Fruit fly (Drosophila melanogaster) whole organism, embryonic: ENCODE results near the gene mRpS26.
A peak's percentile ranks its signal among the peaks of the same experiment; 100 is the strongest.

Experiments
- Bteb2 ChIP-seq: fragments of 200-800 bp; sonication (Bioruptor generic); optimal IDR thresholded peaks from 2 replicates; lab custom pipeline; 2016; ENCODE audit warnings: missing biosample characterization, missing genetic modification characterization
- CG10267 ChIP-seq: fragments of 200-800 bp; sonication (Bioruptor generic); optimal IDR thresholded peaks from 2 replicates; lab custom pipeline; 2018; ENCODE audit warnings: missing biosample characterization, mild to moderate bottlenecking, missing genetic modification characterization, moderate library complexity
- CG10274 ChIP-seq: fragments of 200-800 bp; sonication (Bioruptor generic); optimal IDR thresholded peaks from 3 replicates; lab custom pipeline; 2017; ENCODE audit warnings: missing biosample characterization, mild to moderate bottlenecking, missing genetic modification characterization
- CG11247 ChIP-seq: fragments of 200-800 bp; sonication (Bioruptor generic); IDR thresholded peaks from 2 replicates; pipeline ENCODE4 v1.3.6; 2022; ENCODE audit warnings: missing biosample characterization, missing genetic modification characterization
- CG13775 ChIP-seq: fragments of 200-800 bp; sonication (Bioruptor generic); optimal IDR thresholded peaks from 3 replicates; lab custom pipeline; 2017; ENCODE audit warnings: missing biosample characterization, mild to moderate bottlenecking, missing genetic modification characterization
- CG14860 ChIP-seq: fragments of 200-800 bp; sonication (Bioruptor generic); IDR thresholded peaks from 3 replicates; pipeline ENCODE4 v1.3.6; 2022; ENCODE audit warnings: missing biosample characterization, missing genetic modification characterization; ENCODE audit not compliant: partially characterized antibody
- CG1529 ChIP-seq: fragments of 200-800 bp; sonication (Bioruptor generic); optimal IDR thresholded peaks from 3 replicates; lab custom pipeline; 2018; ENCODE audit warnings: missing biosample characterization, missing genetic modification characterization
- CG15514 ChIP-seq: fragments of 200-800 bp; sonication (Bioruptor generic); optimal IDR thresholded peaks from 3 replicates; lab custom pipeline; 2017; ENCODE audit warnings: missing biosample characterization, missing genetic modification characterization, mild to moderate bottlenecking, moderate library complexity, missing genetic modification reagents
- CG1603 ChIP-seq: fragments of 200-800 bp; sonication (Bioruptor generic); optimal IDR thresholded peaks from 2 replicates; lab custom pipeline; 2019; ENCODE audit warnings: missing biosample characterization, mild to moderate bottlenecking, missing genetic modification characterization, moderate library complexity
- CG18262 ChIP-seq: fragments of 200-800 bp; optimal IDR thresholded peaks from 3 replicates; lab custom pipeline; 2019; ENCODE audit warnings: missing biosample characterization, mild to moderate bottlenecking, missing genetic modification characterization, moderate library complexity
- CG2889 ChIP-seq: fragments of 200-800 bp; sonication (Bioruptor generic); IDR thresholded peaks from 3 replicates; pipeline ENCODE4 v1.3.6; 2022; ENCODE audit warnings: missing biosample characterization, missing genetic modification characterization
- CG3163 ChIP-seq: fragments of 200-800 bp; sonication (Bioruptor generic); optimal IDR thresholded peaks from 3 replicates; lab custom pipeline; 2016; ENCODE audit warnings: missing biosample characterization, missing genetic modification characterization
- CG33557 ChIP-seq: fragments of 200-800 bp; sonication (Bioruptor generic); optimal IDR thresholded peaks from 2 replicates; lab custom pipeline; 2019; ENCODE audit warnings: missing biosample characterization, mild to moderate bottlenecking, missing genetic modification characterization, moderate library complexity
- CG4424 ChIP-seq: fragments of 200-800 bp; sonication (Bioruptor generic); optimal IDR thresholded peaks from 3 replicates; lab custom pipeline; 2016; ENCODE audit warnings: missing biosample characterization, missing genetic modification characterization
- CG6689 ChIP-seq: fragments of 200-800 bp; sonication (Bioruptor generic); IDR thresholded peaks from 2 replicates; pipeline ENCODE4 v1.3.6; 2022; ENCODE audit warnings: missing biosample characterization, missing genetic modification characterization
- CG9727 ChIP-seq: fragments of 200-800 bp; sonication (Bioruptor generic); optimal IDR thresholded peaks from 3 replicates; lab custom pipeline; 2017; ENCODE audit warnings: missing biosample characterization, mild to moderate bottlenecking, missing genetic modification characterization
- CG9876 ChIP-seq: fragments of 200-800 bp; sonication (Bioruptor generic); optimal IDR thresholded peaks from 2 replicates; lab custom pipeline; 2016; ENCODE audit warnings: missing biosample characterization, missing genetic modification characterization
- D19A ChIP-seq: fragments of 200-800 bp; optimal IDR thresholded peaks from 3 replicates; lab custom pipeline; 2019; ENCODE audit warnings: missing biosample characterization, mild to moderate bottlenecking, missing genetic modification characterization, moderate library complexity
- Deaf1 ChIP-seq: fragments of 200-800 bp; optimal IDR thresholded peaks from 3 replicates; lab custom pipeline; 2019; ENCODE audit warnings: missing biosample characterization, mild to moderate bottlenecking, missing genetic modification characterization, moderate library complexity
- Dip3 ChIP-seq: fragments of 200-800 bp; sonication (Bioruptor generic); optimal IDR thresholded peaks from 3 replicates; lab custom pipeline; 2016; ENCODE audit warnings: missing biosample characterization, missing genetic modification characterization
- Doc3 ChIP-seq: fragments of 200-800 bp; sonication (Bioruptor generic); IDR thresholded peaks from 3 replicates; pipeline ENCODE4 v1.3.6; 2022; ENCODE audit warnings: missing biosample characterization, missing genetic modification characterization; ENCODE audit not compliant: partially characterized antibody
- Hr51 ChIP-seq, 2 experiments: fragments of 200-800 bp; sonication (Bioruptor generic); optimal IDR thresholded peaks; 2 replicates in 1 of 2; 3 replicates in 1 of 2; lab custom pipeline; 2016 to 2018; ENCODE audit warnings: missing biosample characterization in 2 of 2, missing genetic modification characterization in 2 of 2, mild to moderate bottlenecking in 1 of 2, moderate library complexity in 1 of 2
- Hr78 ChIP-seq, 2 experiments: fragments of 200-800 bp in 1 of 2; fragments of >200 bp in 1 of 2; sonication (Bioruptor generic) in 1 of 2; optimal IDR thresholded peaks; 2 replicates each; lab custom pipeline; 2017 to 2019; ENCODE audit warnings: missing biosample characterization in 2 of 2, missing genetic modification characterization in 2 of 2, mild to moderate bottlenecking in 1 of 2, moderate library complexity in 1 of 2
- Lpt ChIP-seq: fragments of >200 bp; optimal IDR thresholded peaks from 2 replicates; lab custom pipeline; 2018; ENCODE audit warnings: missing biosample characterization, missing genetic modification characterization
- Oli ChIP-seq: fragments of 200-800 bp; sonication (Bioruptor generic); optimal IDR thresholded peaks from 2 replicates; lab custom pipeline; 2018; ENCODE audit warnings: missing biosample characterization, mild to moderate bottlenecking, missing genetic modification characterization, moderate library complexity
- Side ChIP-seq: fragments of 200-800 bp; sonication (Bioruptor generic); optimal IDR thresholded peaks from 2 replicates; lab custom pipeline; 2016; ENCODE audit warnings: missing biosample characterization, missing genetic modification characterization
- Spps ChIP-seq: fragments of 200-800 bp; sonication (Bioruptor generic); optimal IDR thresholded peaks from 2 replicates; lab custom pipeline; 2018; ENCODE audit warnings: missing biosample characterization, mild to moderate bottlenecking, missing genetic modification characterization
- aop ChIP-seq: fragments of 200-800 bp; sonication (Bioruptor generic); IDR thresholded peaks from 2 replicates; pipeline ENCODE4 v1.3.6; 2022; ENCODE audit warnings: missing biosample characterization, missing genetic modification characterization
- az2 ChIP-seq: fragments of 200-800 bp; sonication (Bioruptor generic); optimal IDR thresholded peaks from 3 replicates; lab custom pipeline; 2016; ENCODE audit warnings: missing biosample characterization, missing genetic modification characterization
- da ChIP-seq: fragments of 200-800 bp; sonication (Bioruptor generic); optimal IDR thresholded peaks from 2 replicates; lab custom pipeline; 2016; ENCODE audit warnings: missing biosample characterization, missing genetic modification characterization
- emc ChIP-seq: fragments of 200-800 bp; sonication (Bioruptor generic); optimal IDR thresholded peaks from 2 replicates; lab custom pipeline; 2016; ENCODE audit warnings: missing biosample characterization, missing genetic modification characterization
- fd3F ChIP-seq: fragments of 200-800 bp; sonication (Bioruptor generic); optimal IDR thresholded peaks from 2 replicates; lab custom pipeline; 2018; ENCODE audit warnings: missing biosample characterization, mild to moderate bottlenecking, missing genetic modification characterization, moderate library complexity
- fd96Cb ChIP-seq: fragments of 200-800 bp; sonication (Bioruptor generic); optimal IDR thresholded peaks from 2 replicates; lab custom pipeline; 2018; ENCODE audit warnings: missing biosample characterization, mild to moderate bottlenecking, missing genetic modification characterization, moderate library complexity
- gem ChIP-seq: fragments of 200-800 bp; sonication (Bioruptor generic); optimal IDR thresholded peaks from 2 replicates; lab custom pipeline; 2019; ENCODE audit warnings: missing biosample characterization, mild to moderate bottlenecking, missing genetic modification characterization, moderate library complexity
- hth ChIP-seq: fragments of >200 bp; optimal IDR thresholded peaks from 2 replicates; lab custom pipeline; 2017; ENCODE audit warnings: inconsistent platforms
- lab ChIP-seq: fragments of 200-800 bp; sonication (Bioruptor generic); optimal IDR thresholded peaks from 3 replicates; lab custom pipeline; 2017; ENCODE audit warnings: missing biosample characterization, missing genetic modification characterization, mild to moderate bottlenecking, moderate library complexity, missing genetic modification reagents
- lilli ChIP-seq: fragments of 200-800 bp; sonication (Bioruptor generic); optimal IDR thresholded peaks from 3 replicates; lab custom pipeline; 2016; ENCODE audit warnings: missing biosample characterization, missing genetic modification characterization
- lola ChIP-seq, 3 experiments: fragments of >200 bp in 2 of 3; fragments of 200-800 bp in 1 of 3; sonication (Bioruptor generic) in 1 of 3; optimal IDR thresholded peaks; 2 replicates each; lab custom pipeline; 2017 to 2019; ENCODE audit warnings: missing biosample characterization in 3 of 3, missing genetic modification characterization in 3 of 3, mild to moderate bottlenecking in 1 of 3, moderate library complexity in 1 of 3
- oc ChIP-seq: fragments of 200-800 bp; sonication (Bioruptor generic); optimal IDR thresholded peaks from 2 replicates; lab custom pipeline; 2018; ENCODE audit warnings: missing biosample characterization, mild to moderate bottlenecking, missing genetic modification characterization, moderate library complexity
- pb ChIP-seq: fragments of 200-800 bp; sonication (Bioruptor generic); optimal IDR thresholded peaks from 3 replicates; lab custom pipeline; 2016; ENCODE audit warnings: missing biosample characterization, missing genetic modification characterization
- ranshi ChIP-seq: fragments of 200-800 bp; sonication (Bioruptor generic); IDR thresholded peaks from 2 replicates; pipeline ENCODE4 v1.3.6; 2022; ENCODE audit warnings: missing biosample characterization, missing genetic modification characterization
- row ChIP-seq: fragments of 200-800 bp; sonication (Bioruptor generic); IDR thresholded peaks from 3 replicates; pipeline ENCODE4 v1.3.6; 2022; ENCODE audit warnings: missing biosample characterization, missing genetic modification characterization
- sd ChIP-seq: fragments of 200-800 bp; sonication (Bioruptor generic); optimal IDR thresholded peaks from 3 replicates; lab custom pipeline; 2018; ENCODE audit warnings: missing biosample characterization, mild to moderate bottlenecking, missing genetic modification characterization, moderate library complexity
- sob ChIP-seq: fragments of 200-800 bp; sonication (Bioruptor generic); IDR thresholded peaks from 2 replicates; pipeline ENCODE4 v1.3.6; 2022; ENCODE audit warnings: missing biosample characterization, missing genetic modification characterization
- tio ChIP-seq: fragments of 200-800 bp; sonication (Bioruptor generic); optimal IDR thresholded peaks from 2 replicates; lab custom pipeline; 2017; ENCODE audit warnings: missing biosample characterization, missing genetic modification characterization, inconsistent platforms
- tx ChIP-seq: fragments of 200-800 bp; sonication (Bioruptor generic); optimal IDR thresholded peaks from 2 replicates; lab custom pipeline; 2016; ENCODE audit warnings: missing biosample characterization, missing genetic modification characterization
- yki ChIP-seq: fragments of >200 bp; optimal IDR thresholded peaks from 3 replicates; lab custom pipeline; 2018
- zfh2 ChIP-seq: fragments of 200-800 bp; sonication (Bioruptor generic); optimal IDR thresholded peaks from 2 replicates; lab custom pipeline; 2016; ENCODE audit warnings: missing biosample characterization, missing genetic modification characterization

Gene mRpS26

DNA sequence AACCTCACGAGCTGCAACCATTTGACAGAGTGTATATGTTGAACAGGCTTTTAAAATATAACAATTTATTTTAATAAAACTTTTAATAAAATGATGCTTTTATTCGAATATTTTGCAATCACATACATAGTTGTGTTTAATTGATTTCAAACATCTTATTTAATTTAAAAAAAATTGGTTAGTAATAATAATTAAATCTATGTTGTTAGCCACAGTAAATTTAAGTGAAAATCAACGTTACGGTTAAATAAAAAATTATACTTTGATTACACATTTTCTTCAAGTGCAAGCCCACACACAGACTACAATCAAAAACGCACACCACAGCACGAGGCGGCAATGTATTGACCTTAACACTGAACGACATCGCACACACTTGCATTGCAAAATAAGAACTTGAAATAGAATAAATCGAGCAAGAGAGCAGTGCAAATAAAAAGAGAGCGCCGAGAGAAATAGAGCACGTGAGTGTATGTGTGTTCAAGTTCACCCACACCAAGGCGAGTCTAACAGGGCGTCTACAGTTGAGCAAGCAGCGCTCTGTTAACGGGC is 43.3 kb upstream of the mRpS26 start (continued):
- TF ChIP-seq CG11247 (GFP tag; lab: Robert Waterston, UW) (no peak), Dip3 (GFP tag; lab: Kevin White, UChicago) (no peak), lola (GFP tag; optimal IDR thresholded peaks at IDR 0.05; lab: Kevin White, UChicago) (peak in 1 of 3 experiments; percentile 46), sob (GFP tag; lab: Robert Waterston, UW) (no peak), tx (no peak), Lpt (no peak), Hr51 (GFP tag; optimal IDR thresholded peaks at IDR 0.05; lab: Kevin White, UChicago) (peak in 1 of 2 experiments; percentile 32), oc (no peak), lab (GFP tag; lab: Kevin White, UChicago) (no peak), CG10274 (GFP tag; lab: Kevin White, UChicago) (no peak), Deaf1 (tag; lab: Kevin White, UChicago) (peak; percentile 34), CG1603 (tag; lab: Kevin White, UChicago) (no peak), Bteb2 (GFP tag; lab: Kevin White, UChicago) (no peak), ranshi (GFP tag; lab: Robert Waterston, UW) (no peak), hth (lab: Kevin White, UChicago) (no peak), CG9876 (no peak), da (GFP tag; lab: Kevin White, UChicago) (no peak)

dm6 chr3L:18064632-18065482 is 41.5 kb upstream of the mRpS26 start, which contains the start of gene Eip75B:
Eip75B (minus strand) TSS chr3L:18064696.
- no peak for TF ChIP-seq lilli
- peak; percentile 24 for TF ChIP-seq CG10267 (tag; lab: Kevin White, UChicago)
- TF ChIP-seq CG2889 (GFP tag; lab: Robert Waterston, UW): no peak
- peak in 1 of 3 experiments; percentile 59 for TF ChIP-seq lola (GFP tag; optimal IDR thresholded peaks at IDR 0.05; lab: Kevin White, UChicago)
- TF ChIP-seq aop (GFP tag; lab: Robert Waterston, UW): no peak
- no peak for TF ChIP-seq D19A (tag; lab: Kevin White, UChicago)
- TF ChIP-seq Doc3: no peak
- TF ChIP-seq CG9727 (GFP tag; lab: Kevin White, UChicago): peak; percentile 27
- peak; percentile 57 for TF ChIP-seq CG18262 (tag; lab: Kevin White, UChicago)
- TF ChIP-seq sd (tag; lab: Kevin White, UChicago): no peak
- peak; percentile 48 for TF ChIP-seq CG6689 (GFP tag; lab: Robert Waterston, UW)
- no peak for TF ChIP-seq zfh2
- TF ChIP-seq CG1529 (GFP tag; lab: Kevin White, UChicago): peak; percentile 9
- TF ChIP-seq fd96Cb: peak; percentile 4
- TF ChIP-seq CG33557 (GFP tag; lab: Kevin White, UChicago): peak; percentile 2
- TF ChIP-seq Oli: peak; percentile 5
- no peak for TF ChIP-seq CG15514 (GFP tag; lab: Kevin White, UChicago)
- TF ChIP-seq CG4424 (GFP tag; lab: Kevin White, UChicago): peak; percentile 22
- TF ChIP-seq tio: peak; percentile 36
- no peak for TF ChIP-seq fd3F (GFP tag; lab: Kevin White, UChicago)
- no peak for TF ChIP-seq emc
- TF ChIP-seq az2: peak; percentile 3
- peak; percentile 2 for TF ChIP-seq Spps (tag; lab: Kevin White, UChicago)
- TF ChIP-seq Hr78 (GFP tag; optimal IDR thresholded peaks at IDR 0.05; lab: Kevin White, UChicago): no peak
- TF ChIP-seq pb: no peak
- TF ChIP-seq yki: peak; percentile 65
- TF ChIP-seq row: no peak
- no peak for TF ChIP-seq CG13775
- TF ChIP-seq CG3163: peak; percentile 12
- TF ChIP-seq CG14860 (GFP tag; lab: Robert Waterston, UW): no peak
- no peak for TF ChIP-seq Side
- peak; percentile 49 for TF ChIP-seq gem
